Worm (Caenorhabditis elegans) whole organism, L3 larva: Measurements from ENCODE around the gene F59E11.7.

Source experiments
- ZK546.5 ChIP-seq: sonication (generic microtip); optimal IDR thresholded peaks from 2 replicates; lab custom pipeline; 2017; ENCODE audit warnings: missing biosample characterization, missing genetic modification characterization
- elt-3 ChIP-seq, 3 experiments: fragments of 150-350 bp in 1 of 3; sonication (generic microtip) in 2 of 3; optimal IDR thresholded peaks; 2 replicates in 2 of 3; 4 replicates in 1 of 3; lab custom pipeline; 2014 to 2017; ENCODE audit warnings: missing biosample characterization in 3 of 3, missing genetic modification characterization in 3 of 3
- lin-39 ChIP-seq: fragments of 150-350 bp; optimal IDR thresholded peaks from 2 replicates; lab custom pipeline; 2018; ENCODE audit warnings: missing biosample characterization, missing genetic modification reagents, missing genetic modification characterization
- mdl-1 ChIP-seq: fragments of 150-350 bp; optimal IDR thresholded peaks from 2 replicates; lab custom pipeline; 2014; ENCODE audit warnings: missing biosample characterization, missing genetic modification characterization
- nhr-237 ChIP-seq: fragments of 150-350 bp; optimal IDR thresholded peaks from 2 replicates; lab custom pipeline; 2014; ENCODE audit warnings: missing biosample characterization, missing genetic modification characterization
- pha-4 ChIP-seq: fragments of 150-350 bp; optimal IDR thresholded peaks from 2 replicates; lab custom pipeline; 2014; ENCODE audit warnings: missing biosample characterization, missing genetic modification reagents, missing genetic modification characterization
- unc-62 ChIP-seq: fragments of 150-350 bp; sonication (generic microtip); optimal IDR thresholded peaks from 4 replicates; lab custom pipeline; 2014; ENCODE audit warnings: missing biosample characterization, missing genetic modification reagents, missing genetic modification characterization
- zag-1 ChIP-seq: fragments of 150-350 bp; optimal IDR thresholded peaks from 2 replicates; lab custom pipeline; 2014; ENCODE audit warnings: missing biosample characterization, missing genetic modification characterization

ce11 chrV:9013765-9014164 lies 23.7 kb downstream of the F59E11.7 start, which contains the start of gene srh-201:
- TF ChIP-seq mdl-1 (tag; lab: Kevin White, UChicago): no peak
- TF ChIP-seq zag-1 (tag; lab: Kevin White, UChicago): no peak
- TF ChIP-seq ZK546.5: no peak
- TF ChIP-seq nhr-237: no peak
- TF ChIP-seq elt-3 (tag; optimal IDR thresholded peaks at IDR 0.05; lab: Kevin White, UChicago): no peak
- no peak for TF ChIP-seq pha-4 (tag; lab: Kevin White, UChicago)
- no peak for TF ChIP-seq unc-62 (GFP tag; lab: Kevin White, UChicago)
- TF ChIP-seq lin-39 (tag; lab: Kevin White, UChicago): no peak
